Fruit fly (Drosophila melanogaster) whole organism, prepupa: ENCODE measurements around the gene CG14518.

Experiments used
- Blimp-1 ChIP-seq: fragments of 200-800 bp; sonication (Bioruptor generic); optimal IDR thresholded peaks from 3 replicates; lab custom pipeline; 2017; ENCODE audit warnings: missing biosample characterization, missing genetic modification characterization, mild to moderate bottlenecking, moderate library complexity, missing genetic modification reagents
- CG10669 ChIP-seq: fragments of 200-800 bp; sonication (Bioruptor generic); optimal IDR thresholded peaks from 3 replicates; lab custom pipeline; 2018; ENCODE audit warnings: missing biosample characterization, mild to moderate bottlenecking, missing genetic modification characterization, moderate library complexity
- CG11294 ChIP-seq: fragments of 200-800 bp; sonication (Bioruptor generic); IDR thresholded peaks from 2 replicates; pipeline ENCODE4 v1.3.6; 2022; ENCODE audit warnings: missing biosample characterization, missing genetic modification characterization
- CG11762 ChIP-seq: fragments of 200-800 bp; sonication (Bioruptor generic); optimal IDR thresholded peaks from 3 replicates; lab custom pipeline; 2016; ENCODE audit warnings: missing biosample characterization, missing genetic modification characterization; ENCODE audit not compliant: insufficient read depth
- CG11902 ChIP-seq: fragments of 200-800 bp; sonication (Bioruptor generic); optimal IDR thresholded peaks from 3 replicates; lab custom pipeline; 2016; ENCODE audit warnings: missing biosample characterization, missing genetic modification characterization
- CG15336 ChIP-seq: fragments of 200-800 bp; sonication (Bioruptor generic); IDR thresholded peaks from 2 replicates; pipeline ENCODE4 v1.3.6; 2022; ENCODE audit warnings: missing biosample characterization, missing genetic modification characterization
- CG1621 ChIP-seq: fragments of 200-800 bp; sonication (Bioruptor generic); optimal IDR thresholded peaks from 3 replicates; lab custom pipeline; 2018; ENCODE audit warnings: missing biosample characterization, mild to moderate bottlenecking, missing genetic modification characterization
- CG16779 ChIP-seq: fragments of 200-800 bp; sonication (Bioruptor generic); optimal IDR thresholded peaks from 3 replicates; lab custom pipeline; 2017; ENCODE audit warnings: missing biosample characterization, mild to moderate bottlenecking, missing genetic modification characterization
- CG3032 ChIP-seq: fragments of 200-800 bp; optimal IDR thresholded peaks from 2 replicates; lab custom pipeline; 2019; ENCODE audit warnings: missing biosample characterization, mild to moderate bottlenecking, missing genetic modification characterization, moderate library complexity
- CG31627 ChIP-seq: fragments of 200-800 bp; sonication (Bioruptor generic); optimal IDR thresholded peaks from 3 replicates; lab custom pipeline; 2016; ENCODE audit warnings: missing biosample characterization, missing genetic modification characterization
- CG32006 ChIP-seq: fragments of 200-800 bp; sonication (Bioruptor generic); optimal IDR thresholded peaks from 3 replicates; lab custom pipeline; 2017; ENCODE audit warnings: missing biosample characterization, mild to moderate bottlenecking, missing genetic modification characterization
- CG34406 ChIP-seq: fragments of 200-800 bp; sonication (Bioruptor generic); optimal IDR thresholded peaks from 3 replicates; lab custom pipeline; 2016; ENCODE audit warnings: missing biosample characterization, missing genetic modification characterization
- CG3919 ChIP-seq: fragments of 200-800 bp; sonication (Bioruptor generic); optimal IDR thresholded peaks from 3 replicates; lab custom pipeline; 2016; ENCODE audit warnings: missing biosample characterization, missing genetic modification characterization
- CG6276 ChIP-seq: fragments of 200-800 bp; sonication (Bioruptor generic); optimal IDR thresholded peaks from 2 replicates; lab custom pipeline; 2017; ENCODE audit warnings: missing biosample characterization, mild to moderate bottlenecking, missing genetic modification characterization
- CG6854 ChIP-seq: fragments of 200-800 bp; sonication (Bioruptor generic); optimal IDR thresholded peaks from 2 replicates; lab custom pipeline; 2017; ENCODE audit warnings: missing biosample characterization, mild to moderate bottlenecking, missing genetic modification characterization
- CG7368 ChIP-seq: fragments of 200-800 bp; sonication (Bioruptor generic); optimal IDR thresholded peaks from 3 replicates; lab custom pipeline; 2016; ENCODE audit warnings: missing biosample characterization, missing genetic modification characterization
- CG8119 ChIP-seq: fragments of 200-800 bp; sonication (Bioruptor generic); IDR thresholded peaks from 3 replicates; pipeline ENCODE4 v1.3.6; 2022; ENCODE audit warnings: missing biosample characterization, missing genetic modification characterization
- CG8632 ChIP-seq: fragments of 200-800 bp; sonication (Bioruptor generic); optimal IDR thresholded peaks from 3 replicates; lab custom pipeline; 2016; ENCODE audit warnings: missing biosample characterization, missing genetic modification characterization
- CG9139 ChIP-seq: fragments of 200-800 bp; sonication (Bioruptor generic); optimal IDR thresholded peaks from 3 replicates; lab custom pipeline; 2017; ENCODE audit warnings: missing biosample characterization, mild to moderate bottlenecking, missing genetic modification characterization
- Eip75B ChIP-seq: fragments of 200-800 bp; sonication (Bioruptor generic); optimal IDR thresholded peaks from 3 replicates; lab custom pipeline; 2016; ENCODE audit warnings: missing biosample characterization, missing genetic modification characterization
- Ets96B ChIP-seq: fragments of 200-800 bp; optimal IDR thresholded peaks from 2 replicates; lab custom pipeline; 2019; ENCODE audit warnings: missing biosample characterization, mild to moderate bottlenecking, missing genetic modification characterization, moderate library complexity
- Hr38 ChIP-seq: sonication (Bioruptor generic); optimal IDR thresholded peaks from 2 replicates; lab custom pipeline; 2016; ENCODE audit warnings: missing biosample characterization, missing genetic modification characterization
- Hr39 ChIP-seq: fragments of 200-800 bp; sonication (Bioruptor generic); optimal IDR thresholded peaks from 2 replicates; lab custom pipeline; 2016; ENCODE audit warnings: missing biosample characterization, missing genetic modification characterization
- Hr4 ChIP-seq: fragments of 200-800 bp; sonication (Bioruptor generic); optimal IDR thresholded peaks from 3 replicates; lab custom pipeline; 2016; ENCODE audit warnings: missing biosample characterization, missing genetic modification characterization
- Met ChIP-seq: fragments of 200-800 bp; sonication (Bioruptor generic); optimal IDR thresholded peaks from 3 replicates; lab custom pipeline; 2016; ENCODE audit warnings: missing biosample characterization, missing genetic modification characterization
- OdsH ChIP-seq: fragments of 200-800 bp; sonication (Bioruptor generic); optimal IDR thresholded peaks from 3 replicates; lab custom pipeline; 2016; ENCODE audit warnings: missing biosample characterization, missing genetic modification characterization
- Smox ChIP-seq: fragments of 200-800 bp; sonication (Bioruptor generic); optimal IDR thresholded peaks from 3 replicates; lab custom pipeline; 2016; ENCODE audit warnings: missing biosample characterization, missing genetic modification characterization
- Sox14 ChIP-seq: fragments of 200-800 bp; sonication (Bioruptor generic); optimal IDR thresholded peaks from 3 replicates; lab custom pipeline; 2016; ENCODE audit warnings: missing biosample characterization, missing genetic modification characterization
- Sox15 ChIP-seq: fragments of 200-800 bp; sonication (Bioruptor generic); optimal IDR thresholded peaks from 3 replicates; lab custom pipeline; 2016; ENCODE audit warnings: missing biosample characterization, missing genetic modification characterization
- achi ChIP-seq: fragments of 200-800 bp; sonication (Bioruptor generic); optimal IDR thresholded peaks from 3 replicates; lab custom pipeline; 2016; ENCODE audit warnings: missing biosample characterization, missing genetic modification characterization
- acj6 ChIP-seq: fragments of 200-800 bp; sonication (Bioruptor generic); optimal IDR thresholded peaks from 3 replicates; lab custom pipeline; 2016; ENCODE audit warnings: missing biosample characterization, missing genetic modification characterization
- cyc ChIP-seq: fragments of 200-800 bp; sonication (Bioruptor generic); optimal IDR thresholded peaks from 3 replicates; lab custom pipeline; 2016; ENCODE audit warnings: missing biosample characterization, missing genetic modification characterization
- dac ChIP-seq: fragments of 200-800 bp; sonication (Bioruptor generic); optimal IDR thresholded peaks from 2 replicates; lab custom pipeline; 2017; ENCODE audit warnings: missing biosample characterization, mild to moderate bottlenecking, missing genetic modification characterization
- dsx ChIP-seq: fragments of 200-800 bp; optimal IDR thresholded peaks from 3 replicates; lab custom pipeline; 2019; ENCODE audit warnings: missing biosample characterization, mild to moderate bottlenecking, missing genetic modification characterization, moderate library complexity; ENCODE audit not compliant: poor library complexity, severe bottlenecking
- eg ChIP-seq: fragments of 200-800 bp; sonication (Bioruptor generic); IDR thresholded peaks from 3 replicates; pipeline ENCODE4 v1.3.6; 2022; ENCODE audit warnings: missing biosample characterization, missing genetic modification characterization
- fd59A ChIP-seq: fragments of 200-800 bp; sonication (Bioruptor generic); optimal IDR thresholded peaks from 2 replicates; lab custom pipeline; 2017; ENCODE audit warnings: missing biosample characterization, mild to moderate bottlenecking, missing genetic modification characterization, missing genetic modification reagents
- lz ChIP-seq: fragments of 200-800 bp; sonication (Bioruptor generic); optimal IDR thresholded peaks from 3 replicates; lab custom pipeline; 2016; ENCODE audit warnings: missing biosample characterization, missing genetic modification characterization
- net ChIP-seq: fragments of 200-800 bp; sonication (Bioruptor generic); optimal IDR thresholded peaks from 3 replicates; lab custom pipeline; 2016; ENCODE audit warnings: missing biosample characterization, missing genetic modification characterization
- salr ChIP-seq, 2 experiments: fragments of 200-800 bp; sonication (Bioruptor generic); optimal IDR thresholded peaks; 3 replicates each; lab custom pipeline; 2016 to 2018; ENCODE audit warnings: missing biosample characterization in 2 of 2, missing genetic modification characterization in 2 of 2, mild to moderate bottlenecking in 1 of 2
- ss ChIP-seq, 2 experiments: fragments of 200-800 bp; sonication (Bioruptor generic); optimal IDR thresholded peaks; 2 replicates in 1 of 2; 3 replicates in 1 of 2; lab custom pipeline; 2017 to 2018; ENCODE audit warnings: mild to moderate bottlenecking in 2 of 2, missing biosample characterization in 2 of 2, missing genetic modification characterization in 2 of 2, moderate library complexity in 1 of 2
- svp ChIP-seq: fragments of 200-800 bp; sonication (Bioruptor generic); peaks from one replicate; lab custom pipeline; 2016; ENCODE audit warnings: missing biosample characterization, missing genetic modification characterization
- topi ChIP-seq: fragments of 200-800 bp; sonication (Bioruptor generic); optimal IDR thresholded peaks from 3 replicates; lab custom pipeline; 2016; ENCODE audit warnings: missing biosample characterization, missing genetic modification characterization
- vri ChIP-seq: fragments of 200-800 bp; sonication (Bioruptor generic); optimal IDR thresholded peaks from 3 replicates; lab custom pipeline; 2016; ENCODE audit warnings: missing biosample characterization, mild to moderate bottlenecking, missing genetic modification characterization

The CG14518 gene

dm6 chr3R:29024671-29025070 is at the start of gene CG14518:
CG14518 (plus strand) TSS chr3R:29024971.
- TF ChIP-seq CG11902 (GFP tag; lab: Kevin White, UChicago) (no peak), Sox15 (GFP tag; lab: Kevin White, UChicago) (no peak), net (GFP tag; lab: Kevin White, UChicago) (no peak), Hr4 (no peak), CG8632 (GFP tag; lab: Kevin White, UChicago) (no peak), achi (GFP tag; lab: Kevin White, UChicago) (no peak), CG6276 (GFP tag; lab: Kevin White, UChicago) (no peak), salr (GFP tag; optimal IDR thresholded peaks at IDR 0.05; lab: Kevin White, UChicago) (no peak), CG7368 (no peak), Eip75B (GFP tag; lab: Kevin White, UChicago) (no peak), CG32006 (GFP tag; lab: Kevin White, UChicago) (no peak), fd59A (GFP tag; lab: Kevin White, UChicago) (no peak), cyc (GFP tag; lab: Kevin White, UChicago) (no peak), CG11762 (GFP tag; lab: Kevin White, UChicago) (no peak), CG9139 (GFP tag; lab: Kevin White, UChicago) (no peak), Smox (no peak)

- TF ChIP-seq Hr39 (peak; percentile 22), CG8119 (GFP tag; lab: Robert Waterston, UW) (0 out of 3 replicates have a peak, but pooled peaks have one; percentile 23), OdsH (GFP tag; lab: Kevin White, UChicago) (peak; percentile 28), CG9139 (GFP tag; lab: Kevin White, UChicago) (no peak), net (GFP tag; lab: Kevin White, UChicago) (peak; percentile 15), CG32006 (GFP tag; lab: Kevin White, UChicago) (peak; percentile 28), Eip75B (GFP tag; lab: Kevin White, UChicago) (no peak), Smox (peak; percentile 2), Met (peak; percentile 24), CG31627 (GFP tag; lab: Kevin White, UChicago) (peak; percentile 22), svp (GFP tag; lab: Kevin White, UChicago) (peak; percentile 57)
- TF ChIP-seq, all 60 proteins: peak for 9
Measured at dm6 chr3R:28985887-28986286, 38.9 kb upstream of the CG14518 start.

- peak; percentile 17 for TF ChIP-seq Sox14 (GFP tag; lab: Kevin White, UChicago)
- TF ChIP-seq CG1621 (tag; lab: Kevin White, UChicago): no peak
- no peak for TF ChIP-seq CG6854 (GFP tag; lab: Kevin White, UChicago)
- TF ChIP-seq Smox: no peak
- TF ChIP-seq svp (GFP tag; lab: Kevin White, UChicago): peak; percentile 72
- TF ChIP-seq OdsH (GFP tag; lab: Kevin White, UChicago): peak; percentile 4
- TF ChIP-seq CG10669: peak; percentile 49
- TF ChIP-seq ss (GFP tag; optimal IDR thresholded peaks at IDR 0.05; lab: Kevin White, UChicago): peak in 1 of 2 experiments; percentile 29
- no peak for TF ChIP-seq net (GFP tag; lab: Kevin White, UChicago)
- TF ChIP-seq CG6276 (GFP tag; lab: Kevin White, UChicago): no peak
- no peak for TF ChIP-seq Blimp-1 (GFP tag; lab: Kevin White, UChicago)
- TF ChIP-seq Hr38: no peak
- peak; percentile 17 for TF ChIP-seq lz (GFP tag; lab: Kevin White, UChicago)
- peak; percentile 26 for TF ChIP-seq dsx
- peak; percentile 36 for TF ChIP-seq acj6 (GFP tag; lab: Kevin White, UChicago)
- TF ChIP-seq Ets96B: peak; percentile 50
- TF ChIP-seq CG3919: peak; percentile 35
- no peak for TF ChIP-seq Sox15 (GFP tag; lab: Kevin White, UChicago)
- peak; percentile 4 for TF ChIP-seq CG16779
- no peak for TF ChIP-seq eg
- TF ChIP-seq cyc (GFP tag; lab: Kevin White, UChicago): no peak
- TF ChIP-seq Hr4: peak; percentile 30
- no peak for TF ChIP-seq dac (GFP tag; lab: Kevin White, UChicago)
- TF ChIP-seq vri (GFP tag; lab: Kevin White, UChicago): no peak
- no peak for TF ChIP-seq CG11294 (GFP tag; lab: Robert Waterston, UW)
- TF ChIP-seq CG11762 (GFP tag; lab: Kevin White, UChicago): no peak
- peak; percentile 31 for TF ChIP-seq CG15336 (GFP tag; lab: Robert Waterston, UW)
- peak; percentile 3 for TF ChIP-seq achi (GFP tag; lab: Kevin White, UChicago)
- TF ChIP-seq CG11902 (GFP tag; lab: Kevin White, UChicago): no peak
- peak; percentile 32 for TF ChIP-seq CG3032
- no peak for TF ChIP-seq salr (GFP tag; optimal IDR thresholded peaks at IDR 0.05; lab: Kevin White, UChicago)
- TF ChIP-seq CG9139 (GFP tag; lab: Kevin White, UChicago): no peak
- TF ChIP-seq CG7368: no peak
- no peak for TF ChIP-seq CG34406
- no peak for TF ChIP-seq topi (GFP tag; lab: Kevin White, UChicago)
Measured at dm6 chr3R:28987596-28988378, 37.0 kb upstream of the CG14518 start.
